Worm (Caenorhabditis elegans) whole organism, mixed stage, embryonic: ENCODE data around the gene C50E3.12.

Experiments
- ceh-43 ChIP-seq: fragments of 200-800 bp; sonication (Bioruptor generic); optimal IDR thresholded peaks from 2 replicates; lab custom pipeline; 2018; ENCODE audit warnings: mild to moderate bottlenecking, missing genetic modification characterization, moderate library complexity, missing compliant biosample characterization
- elt-1 ChIP-seq: sonication (generic microtip); optimal IDR thresholded peaks from 2 replicates; lab custom pipeline; 2017; ENCODE audit warnings: missing genetic modification characterization, mild to moderate bottlenecking, missing compliant biosample characterization, antibody characterized with exemption, moderate library complexity, borderline replicate concordance; ENCODE audit not compliant: insufficient read depth
- elt-3 ChIP-seq: fragments of 150-350 bp; optimal IDR thresholded peaks from 2 replicates; lab custom pipeline; 2014; ENCODE audit warnings: missing biosample characterization, missing genetic modification characterization
- flh-1 ChIP-seq: fragments of 200-800 bp; sonication (Bioruptor generic); optimal IDR thresholded peaks from 2 replicates; lab custom pipeline; 2018; ENCODE audit warnings: mild to moderate bottlenecking, missing genetic modification characterization, moderate library complexity, missing compliant biosample characterization
- lin-13 ChIP-seq: fragments of 150-350 bp; optimal IDR thresholded peaks from 2 replicates; lab custom pipeline; 2014; ENCODE audit warnings: missing biosample characterization, missing genetic modification characterization
- mab-5 ChIP-seq: fragments of 150-350 bp; optimal IDR thresholded peaks from 2 replicates; lab custom pipeline; 2014; ENCODE audit warnings: missing biosample characterization, missing genetic modification characterization
- nhr-12 ChIP-seq: fragments of 150-350 bp; optimal IDR thresholded peaks from 2 replicates; lab custom pipeline; 2014; ENCODE audit warnings: missing biosample characterization, missing genetic modification characterization
- nhr-237 ChIP-seq: fragments of 150-350 bp; optimal IDR thresholded peaks from 2 replicates; lab custom pipeline; 2014; ENCODE audit warnings: missing biosample characterization, missing genetic modification characterization
- nhr-28 ChIP-seq: fragments of 150-350 bp; optimal IDR thresholded peaks from 2 replicates; lab custom pipeline; 2014; ENCODE audit warnings: missing biosample characterization, missing genetic modification characterization
- pha-4 ChIP-seq: fragments of 150-350 bp; optimal IDR thresholded peaks from 2 replicates; lab custom pipeline; 2018; ENCODE audit warnings: missing biosample characterization, missing genetic modification reagents, missing genetic modification characterization
- snpc-4 ChIP-seq: fragments of 150-350 bp; optimal IDR thresholded peaks from 2 replicates; lab custom pipeline; 2014; ENCODE audit warnings: missing biosample characterization, missing genetic modification characterization
- unc-39 ChIP-seq: fragments of 150-350 bp; optimal IDR thresholded peaks from 2 replicates; lab custom pipeline; 2014; ENCODE audit warnings: missing biosample characterization, missing genetic modification characterization
- unc-62 ChIP-seq: fragments of 150-350 bp; optimal IDR thresholded peaks from 2 replicates; lab custom pipeline; 2014; ENCODE audit warnings: missing biosample characterization, missing genetic modification reagents, missing genetic modification characterization
- ztf-11 ChIP-seq: fragments of 150-350 bp; optimal IDR thresholded peaks from 2 replicates; lab custom pipeline; 2014; ENCODE audit warnings: missing biosample characterization, missing genetic modification characterization

DNA sequence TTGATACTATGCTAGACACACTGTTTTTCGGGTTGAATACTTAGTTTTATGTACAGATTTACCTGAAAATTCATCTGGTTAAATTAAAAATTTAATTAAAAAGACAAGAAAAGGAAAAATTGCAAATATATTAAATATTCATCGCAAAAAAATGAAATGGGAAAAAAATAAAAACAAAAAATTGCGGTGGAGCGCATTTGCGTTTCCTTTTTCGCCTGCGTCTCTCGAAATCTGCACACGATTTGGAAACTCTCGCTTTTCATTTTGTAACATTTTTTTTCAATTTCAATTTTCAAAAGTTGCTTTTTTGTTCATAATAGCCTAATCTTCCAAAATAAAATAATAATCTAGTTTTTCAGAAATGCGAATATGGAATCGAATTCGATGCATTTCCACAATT, 34.2 kb downstream of the C50E3.12 start, which contains the start of the genes F19F10.11 and C50E3.5:
- no peak for TF ChIP-seq nhr-28 (tag; lab: Kevin White, UChicago)
- TF ChIP-seq mab-5 (tag; lab: Kevin White, UChicago) = no peak
- TF ChIP-seq nhr-12 = no peak
- no peak for TF ChIP-seq lin-13
- TF ChIP-seq ztf-11 (tag; lab: Kevin White, UChicago) = no peak
- no peak for TF ChIP-seq ceh-43 (GFP tag; lab: Kevin White, UChicago)
- no peak for TF ChIP-seq unc-39 (tag; lab: Kevin White, UChicago)
- TF ChIP-seq unc-62 (GFP tag; lab: Kevin White, UChicago) = no peak
- TF ChIP-seq pha-4 (tag; lab: Kevin White, UChicago) = no peak
- no peak for TF ChIP-seq flh-1 (GFP tag; lab: Kevin White, UChicago)
- no peak for TF ChIP-seq elt-1
- TF ChIP-seq elt-3 (tag; lab: Kevin White, UChicago) = no peak
- no peak for TF ChIP-seq nhr-237 (tag; lab: Kevin White, UChicago)
- no peak for TF ChIP-seq snpc-4 (tag; lab: Kevin White, UChicago)
